Fruit fly (Drosophila melanogaster): ENCODE data around the gene waw.

DNA sequence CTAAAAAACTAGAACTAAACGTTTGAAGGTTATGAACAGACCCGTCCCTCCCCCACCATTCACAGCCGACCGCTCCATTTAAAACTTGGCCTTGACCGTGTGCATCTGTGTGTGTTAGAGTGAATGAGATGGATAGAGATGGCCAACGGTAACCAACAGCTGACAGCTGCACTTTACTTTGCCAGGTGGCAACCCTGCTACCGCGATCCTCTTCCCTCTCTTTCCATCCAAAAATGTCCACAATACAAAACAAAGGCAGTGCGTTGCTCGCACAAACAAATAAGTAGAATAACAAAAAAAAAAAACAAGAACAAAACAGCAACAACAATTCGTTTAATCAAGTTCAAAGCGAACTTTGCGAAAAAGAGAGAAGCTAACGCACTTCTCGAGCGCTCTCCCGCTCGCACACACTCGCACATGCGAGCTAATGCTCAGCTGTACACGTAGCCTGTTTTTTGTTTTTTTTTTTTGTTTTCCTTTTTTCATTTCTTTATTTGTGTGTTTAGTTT lies 5.6 kb downstream of the waw start:
- TF ChIP-seq Myc (optimal IDR thresholded peaks at IDR 0.05): no peak
- TF ChIP-seq psq (optimal IDR thresholded peaks at IDR 0.05): no peak
- no peak for TF ChIP-seq ttk (optimal IDR thresholded peaks at IDR 0.05)
- no peak for TF ChIP-seq insv (optimal IDR thresholded peaks at IDR 0.05)
- no peak for TF ChIP-seq h (optimal IDR thresholded peaks at IDR 0.05)
- no peak for TF ChIP-seq Sin3A (optimal IDR thresholded peaks at IDR 0.05)

All from Kc167 (cell line).